Worm (Caenorhabditis elegans): ENCODE results near the gene Y58A7A.5.
A peak's percentile ranks its signal among the peaks of the same experiment; 100 is the strongest.

Gene Y58A7A.5

ce11 chrV:5131380-5131779 is 44.6 kb upstream of the Y58A7A.5 start:
- TF ChIP-seq nhr-6 (tag; optimal IDR thresholded peaks at IDR 0.05) (peak; percentile 57), nhr-28 (tag; optimal IDR thresholded peaks at IDR 0.05) (peak; percentile 83), rbr-2 (tag; optimal IDR thresholded peaks at IDR 0.05) (no peak), hif-1 (tag; optimal IDR thresholded peaks at IDR 0.05) (peak in 1 of 2 experiments; percentile 46), unc-62 (GFP tag; optimal IDR thresholded peaks at IDR 0.05 in 1 of 2) (peak in 1 of 2 experiments; percentile 85), unc-62 (tag; optimal IDR thresholded peaks at IDR 0.05) (no peak), dpl-1 (GFP tag; optimal IDR thresholded peaks at IDR 0.05) (peak; percentile 20), zip-2 (tag; optimal IDR thresholded peaks at IDR 0.05) (peak; percentile 99), sdz-12 (GFP tag; optimal IDR thresholded peaks at IDR 0.05) (no peak), nhr-111 (GFP tag; optimal IDR thresholded peaks at IDR 0.05) (no peak), set-16 (GFP tag; IDR thresholded peaks at IDR 0.05) (no peak), nhr-77 (tag; optimal IDR thresholded peaks at IDR 0.05) (peak; percentile 8), ztf-11 (tag; optimal IDR thresholded peaks at IDR 0.05) (no peak), F44E2.7 (GFP tag; IDR thresholded peaks at IDR 0.05) (no peak), nhr-237 (tag; optimal IDR thresholded peaks at IDR 0.05) (no peak), nhr-11 (tag; optimal IDR thresholded peaks at IDR 0.05) (peak; percentile 35), hlh-30 (tag; optimal IDR thresholded peaks at IDR 0.05; ENCODE audit: insufficient read depth) (peak; percentile 40), ztf-7 (tag; optimal IDR thresholded peaks at IDR 0.05) (peak; percentile 64), hlh-11 (tag; optimal IDR thresholded peaks at IDR 0.05) (peak; percentile 19), daf-19 (GFP tag; conservative IDR thresholded peaks at IDR 0.05) (no peak), aha-1 (tag) (peak; percentile 70)

ce11 chrV:5130018-5130417 is 43.2 kb upstream of the Y58A7A.5 start, which contains the start of gene F14F9.8:
Gene F14F9.8 (plus strand): TSS chrV:5130318.
- TF ChIP-seq unc-62 (GFP tag; optimal IDR thresholded peaks at IDR 0.05 in 1 of 2) (peak in 1 of 2 experiments; percentile 4), unc-62 (tag; optimal IDR thresholded peaks at IDR 0.05) (no peak), snpc-4 (tag; optimal IDR thresholded peaks at IDR 0.05) (no peak), aha-1 (tag) (peak; percentile 79)

- no peak for TF ChIP-seq nhr-25 (tag; optimal IDR thresholded peaks at IDR 0.05; ENCODE audit: borderline replicate concordance, insufficient read depth)
- no peak for TF ChIP-seq lin-39 (tag; optimal IDR thresholded peaks at IDR 0.05)
- TF ChIP-seq aly-2 (tag; optimal IDR thresholded peaks at IDR 0.05): no peak
- TF ChIP-seq jun-1 (tag; optimal IDR thresholded peaks at IDR 0.05): no peak
- TF ChIP-seq hlh-11 (tag; optimal IDR thresholded peaks at IDR 0.05): no peak
- no peak for TF ChIP-seq nhr-48 (tag; optimal IDR thresholded peaks at IDR 0.05)
- no peak for TF ChIP-seq zip-11 (GFP tag; IDR thresholded peaks at IDR 0.05)
- no peak for TF ChIP-seq attf-4 (tag; optimal IDR thresholded peaks at IDR 0.05)
- no peak for TF ChIP-seq Y75B8A.6 (GFP tag; IDR thresholded peaks at IDR 0.05)
- no peak for TF ChIP-seq rbr-2 (tag; optimal IDR thresholded peaks at IDR 0.05)
- TF ChIP-seq T26A8.4 (GFP tag; IDR thresholded peaks at IDR 0.05): no peak
- TF ChIP-seq lir-3 (tag; optimal IDR thresholded peaks at IDR 0.05): no peak
- TF ChIP-seq nhr-28 (tag; optimal IDR thresholded peaks at IDR 0.05): no peak
- TF ChIP-seq madf-9 (GFP tag; conservative IDR thresholded peaks at IDR 0.05): no peak
- no peak for TF ChIP-seq nhr-111 (GFP tag; optimal IDR thresholded peaks at IDR 0.05)
- no peak for TF ChIP-seq duxl-1 (tag; optimal IDR thresholded peaks at IDR 0.05; ENCODE audit: poor library complexity)
- no peak for TF ChIP-seq fos-1 (tag; optimal IDR thresholded peaks at IDR 0.05)
- TF ChIP-seq R02D3.7 (tag; optimal IDR thresholded peaks at IDR 0.05): no peak
- TF ChIP-seq skn-1 (tag; optimal IDR thresholded peaks at IDR 0.05): no peak
- no peak for TF ChIP-seq php-3 (GFP tag; IDR thresholded peaks at IDR 0.05)
Observed at ce11 chrV:5126793-5127192, 40.0 kb upstream of the Y58A7A.5 start, which contains the start of gene F14F9.5. Gene F14F9.5 (plus strand): TSS chrV:5127093.

ce11 chrV:5119679-5120078 is 32.9 kb upstream of the Y58A7A.5 start, which contains the start of gene sid-1:
Gene sid-1 (plus strand): TSS chrV:5119970.
- peak; percentile 8; the same call in 1 of the 2 replicates for TF ChIP-seq dmd-6 (GFP tag; IDR thresholded peaks at IDR 0.05)
- TF ChIP-seq tag-97 (GFP tag; IDR thresholded peaks at IDR 0.05): no peak
- no peak for TF ChIP-seq saeg-2 (GFP tag; IDR thresholded peaks at IDR 0.05)
- TF ChIP-seq set-16 (GFP tag; IDR thresholded peaks at IDR 0.05): no peak
- no peak for TF ChIP-seq tra-1 (GFP tag; IDR thresholded peaks at IDR 0.05)
- no peak for TF ChIP-seq lim-7 (GFP tag; IDR thresholded peaks at IDR 0.05)
- TF ChIP-seq nhr-28 (tag; optimal IDR thresholded peaks at IDR 0.05): peak; percentile 54
- TF ChIP-seq pqm-1 (tag; optimal IDR thresholded peaks at IDR 0.05): peak; percentile 59
- no peak for TF ChIP-seq skn-1 (tag; optimal IDR thresholded peaks at IDR 0.05)
- no peak for TF ChIP-seq unc-62 (GFP tag; optimal IDR thresholded peaks at IDR 0.05 in 1 of 2)
- no peak for TF ChIP-seq unc-62 (tag; optimal IDR thresholded peaks at IDR 0.05)
- TF ChIP-seq dve-1 (tag; optimal IDR thresholded peaks at IDR 0.05; ENCODE audit: insufficient read depth): peak; percentile 5
- no peak for TF ChIP-seq daf-16 (GFP tag; optimal IDR thresholded peaks at IDR 0.05)
- peak; percentile 81 for TF ChIP-seq daf-16 (tag; optimal IDR thresholded peaks at IDR 0.05)
- TF ChIP-seq mxl-2 (GFP tag; conservative IDR thresholded peaks at IDR 0.05): no peak
- no peak for TF ChIP-seq rbr-2 (tag; optimal IDR thresholded peaks at IDR 0.05)
